Worm (Caenorhabditis elegans) whole organism, L1 larva: ENCODE results near the gene nhr-241.
A peak's percentile ranks its signal among the peaks of the same experiment; 100 is the strongest.

Experiments
- C16A3.4 ChIP-seq: fragments of 150-350 bp; optimal IDR thresholded peaks from 2 replicates; lab custom pipeline; 2014; ENCODE audit warnings: missing biosample characterization, missing genetic modification characterization
- egl-27 ChIP-seq, 2 experiments: fragments of 150-350 bp in 1 of 2; sonication (generic microtip); optimal IDR thresholded peaks; 3 replicates each; lab custom pipeline; 2017 to 2018; ENCODE audit warnings: missing biosample characterization in 2 of 2, missing genetic modification characterization in 2 of 2, missing genetic modification reagents in 2 of 2
- nhr-76 ChIP-seq: sonication (generic microtip); optimal IDR thresholded peaks from 2 replicates; lab custom pipeline; 2017; ENCODE audit warnings: missing biosample characterization, missing genetic modification characterization
- nhr-85 ChIP-seq: sonication (generic microtip); peaks from one replicate; lab custom pipeline; 2016; ENCODE audit warnings: missing genetic modification characterization, inconsistent platforms, missing compliant biosample characterization

ce11 chrV:18667179-18667578 is 32.1 kb upstream of the nhr-241 start:
- TF ChIP-seq nhr-76 (tag; lab: Kevin White, UChicago) (no peak), egl-27 (tag; optimal IDR thresholded peaks at IDR 0.05; lab: Kevin White, UChicago) (no peak), nhr-85 (peak; percentile 10), C16A3.4 (tag; lab: Kevin White, UChicago) (no peak)
